Worm (Caenorhabditis elegans) whole organism, L1 larva: ENCODE data around the gene Y38E10A.3.
"Not testable (repeated sequence)": the region's sequence is repeated elsewhere in the genome, so short reads cannot be mapped to it uniquely, and the experiment has no call there.

ENCODE experiments used
- C16A3.4 ChIP-seq: fragments of 150-350 bp; optimal IDR thresholded peaks from 2 replicates; lab custom pipeline; 2014; ENCODE audit warnings: missing biosample characterization, missing genetic modification characterization
- ceh-63 ChIP-seq: fragments of 200-800 bp; sonication (Bioruptor generic); optimal IDR thresholded peaks from 2 replicates; lab custom pipeline; 2018; ENCODE audit warnings: mild to moderate bottlenecking, missing genetic modification characterization, missing compliant biosample characterization
- ces-1 ChIP-seq: fragments of 150-350 bp; optimal IDR thresholded peaks from 2 replicates; lab custom pipeline; 2014; ENCODE audit warnings: missing biosample characterization, missing genetic modification reagents, missing genetic modification characterization
- dpl-1 ChIP-seq, 3 experiments: fragments of 150-350 bp in 2 of 3; sonication (generic microtip) in 1 of 3; optimal IDR thresholded peaks; 2 replicates each; lab custom pipeline; 2014 to 2017; ENCODE audit warnings: missing biosample characterization in 3 of 3, missing genetic modification characterization in 3 of 3, missing genetic modification reagents in 3 of 3
- dsc-1 ChIP-seq: sonication (generic microtip); optimal IDR thresholded peaks from 2 replicates; lab custom pipeline; 2016; ENCODE audit warnings: mild to moderate bottlenecking, missing genetic modification characterization, missing compliant biosample characterization
- efl-1 ChIP-seq, 4 experiments: fragments of 150-350 bp; optimal IDR thresholded peaks in 3 of 4; peaks in 1 of 4; 1 replicate in 1 of 4; 2 replicates in 3 of 4; lab custom pipeline; 2014; ENCODE audit warnings: missing biosample characterization in 2 of 4, missing genetic modification characterization in 2 of 4, missing genetic modification reagents in 2 of 4
- elt-2 ChIP-seq: sonication (generic microtip); optimal IDR thresholded peaks from 2 replicates; lab custom pipeline; 2016; ENCODE audit warnings: missing genetic modification characterization, mild to moderate bottlenecking, inconsistent platforms, missing compliant biosample characterization, missing genetic modification reagents
- fkh-4 ChIP-seq: sonication (generic microtip); optimal IDR thresholded peaks from 2 replicates; lab custom pipeline; 2016; ENCODE audit warnings: missing compliant biosample characterization, missing genetic modification characterization, borderline replicate concordance
- fkh-8 ChIP-seq: sonication (generic microtip); optimal IDR thresholded peaks from 2 replicates; lab custom pipeline; 2016; ENCODE audit warnings: mild to moderate bottlenecking, missing genetic modification characterization, missing compliant biosample characterization
- grh-1 ChIP-seq: fragments of 200-800 bp; sonication (Bioruptor generic); IDR thresholded peaks from 2 replicates; pipeline ENCODE4 v1.3.6; 2022; ENCODE audit warnings: missing genetic modification reagents, missing genetic modification characterization, missing compliant biosample characterization
- irx-1 ChIP-seq: sonication (generic microtip); optimal IDR thresholded peaks from 2 replicates; lab custom pipeline; 2016; ENCODE audit warnings: missing genetic modification characterization, missing compliant biosample characterization
- jun-1 ChIP-seq: fragments of 150-350 bp; optimal IDR thresholded peaks from 2 replicates; lab custom pipeline; 2014; ENCODE audit warnings: missing biosample characterization, missing genetic modification reagents, missing genetic modification characterization
- lin-14 ChIP-seq: fragments of 200-800 bp; sonication (Bioruptor generic); optimal IDR thresholded peaks from 2 replicates; lab custom pipeline; 2018; ENCODE audit warnings: mild to moderate bottlenecking, missing genetic modification characterization, moderate library complexity, missing compliant biosample characterization
- lin-35 ChIP-seq, 2 experiments: fragments of 150-350 bp; optimal IDR thresholded peaks; 2 replicates each; lab custom pipeline; 2014; ENCODE audit warnings: missing biosample characterization in 2 of 2, missing genetic modification characterization in 2 of 2, missing genetic modification reagents in 2 of 2
- lsy-2 ChIP-seq, 2 experiments: fragments of 150-350 bp; optimal IDR thresholded peaks; 2 replicates each; lab custom pipeline; 2014; ENCODE audit warnings: missing biosample characterization in 2 of 2, missing genetic modification characterization in 2 of 2
- mdl-1 ChIP-seq, 2 experiments: fragments of 150-350 bp; optimal IDR thresholded peaks; 2 replicates each; lab custom pipeline; 2014 to 2017; ENCODE audit warnings: missing biosample characterization in 2 of 2, missing genetic modification characterization in 2 of 2, inconsistent platforms in 1 of 2
- mef-2 ChIP-seq: fragments of 150-350 bp; optimal IDR thresholded peaks from 2 replicates; lab custom pipeline; 2014; ENCODE audit warnings: missing biosample characterization, missing genetic modification characterization
- nhr-19 ChIP-seq: fragments of 200-800 bp; sonication (Bioruptor generic); conservative IDR thresholded peaks from 2 replicates; pipeline ENCODE4 v1.3.6; 2022; ENCODE audit warnings: missing genetic modification characterization, missing compliant biosample characterization
- nhr-20 ChIP-seq: sonication (generic microtip); optimal IDR thresholded peaks from 2 replicates; lab custom pipeline; 2016; ENCODE audit warnings: mild to moderate bottlenecking, missing genetic modification characterization, missing compliant biosample characterization
- nhr-237 ChIP-seq: fragments of 150-350 bp; optimal IDR thresholded peaks from 2 replicates; lab custom pipeline; 2014; ENCODE audit warnings: missing biosample characterization, missing genetic modification characterization
- nhr-47 ChIP-seq: sonication (generic microtip); optimal IDR thresholded peaks from 2 replicates; lab custom pipeline; 2016; ENCODE audit warnings: mild to moderate bottlenecking, missing genetic modification characterization, moderate library complexity, missing compliant biosample characterization
- nhr-71 ChIP-seq: sonication (generic microtip); optimal IDR thresholded peaks from 2 replicates; lab custom pipeline; 2016; ENCODE audit warnings: mild to moderate bottlenecking, missing genetic modification characterization, moderate library complexity, missing compliant biosample characterization
- nhr-90 ChIP-seq: sonication (generic microtip); optimal IDR thresholded peaks from 2 replicates; lab custom pipeline; 2016; ENCODE audit warnings: mild to moderate bottlenecking, missing genetic modification characterization, missing compliant biosample characterization; ENCODE audit not compliant: poor library complexity
- pag-3 ChIP-seq: sonication (generic microtip); optimal IDR thresholded peaks from 2 replicates; lab custom pipeline; 2017; ENCODE audit warnings: missing genetic modification characterization, mild to moderate bottlenecking, missing compliant biosample characterization, antibody characterized with exemption, borderline replicate concordance; ENCODE audit not compliant: insufficient read depth
- rnt-1 ChIP-seq: sonication (generic microtip); optimal IDR thresholded peaks from 2 replicates; lab custom pipeline; 2016; ENCODE audit warnings: mild to moderate bottlenecking, missing genetic modification characterization, moderate library complexity, missing compliant biosample characterization
- snu-23 ChIP-seq: sonication (generic microtip); optimal IDR thresholded peaks from 2 replicates; lab custom pipeline; 2016; ENCODE audit warnings: missing genetic modification characterization, missing compliant biosample characterization
- sptf-1 ChIP-seq: fragments of 150-350 bp; optimal IDR thresholded peaks from 2 replicates; lab custom pipeline; 2014; ENCODE audit warnings: missing biosample characterization, missing genetic modification characterization
- sup-37 ChIP-seq: fragments of 200-800 bp; sonication (Bioruptor generic); optimal IDR thresholded peaks from 2 replicates; lab custom pipeline; 2018; ENCODE audit warnings: mild to moderate bottlenecking, missing genetic modification characterization, missing compliant biosample characterization
- swsn-7 ChIP-seq: sonication (generic microtip); optimal IDR thresholded peaks from 2 replicates; lab custom pipeline; 2016; ENCODE audit warnings: missing genetic modification characterization, missing compliant biosample characterization
- tlp-1 ChIP-seq: fragments of 150-350 bp; optimal IDR thresholded peaks from 2 replicates; lab custom pipeline; 2014; ENCODE audit warnings: missing biosample characterization, missing genetic modification characterization
- unc-62 ChIP-seq: fragments of 150-350 bp; optimal IDR thresholded peaks from 2 replicates; lab custom pipeline; 2014; ENCODE audit warnings: missing biosample characterization, missing genetic modification reagents, missing genetic modification characterization
- unc-98 ChIP-seq: fragments of 200-800 bp; sonication (Bioruptor generic); IDR thresholded peaks from 2 replicates; pipeline ENCODE4 v1.3.6; 2022; ENCODE audit warnings: missing genetic modification characterization, missing compliant biosample characterization
- xbp-1 ChIP-seq: sonication (generic microtip); optimal IDR thresholded peaks from 2 replicates; lab custom pipeline; 2016; ENCODE audit warnings: missing genetic modification characterization, missing compliant biosample characterization
- ztf-11 ChIP-seq, 2 experiments: sonication (generic microtip); optimal IDR thresholded peaks; 2 replicates each; lab custom pipeline; 2016 to 2017; ENCODE audit warnings: missing genetic modification characterization in 2 of 2, missing biosample characterization in 1 of 2, missing compliant biosample characterization in 1 of 2

Gene Y38E10A.3

ce11 chrII:12542594-12542997, 32.0 kb downstream of the Y38E10A.3 start:
- TF ChIP-seq elt-2 (peak; percentile 56), C16A3.4 (no peak), unc-98 (GFP tag; lab: Robert Waterston, UW) (no peak), nhr-20 (tag; lab: Kevin White, UChicago) (no peak), jun-1 (tag; lab: Kevin White, UChicago) (no peak), mef-2 (no peak)
- TF ChIP-seq, all 84 proteins: peak for 1

DNA sequence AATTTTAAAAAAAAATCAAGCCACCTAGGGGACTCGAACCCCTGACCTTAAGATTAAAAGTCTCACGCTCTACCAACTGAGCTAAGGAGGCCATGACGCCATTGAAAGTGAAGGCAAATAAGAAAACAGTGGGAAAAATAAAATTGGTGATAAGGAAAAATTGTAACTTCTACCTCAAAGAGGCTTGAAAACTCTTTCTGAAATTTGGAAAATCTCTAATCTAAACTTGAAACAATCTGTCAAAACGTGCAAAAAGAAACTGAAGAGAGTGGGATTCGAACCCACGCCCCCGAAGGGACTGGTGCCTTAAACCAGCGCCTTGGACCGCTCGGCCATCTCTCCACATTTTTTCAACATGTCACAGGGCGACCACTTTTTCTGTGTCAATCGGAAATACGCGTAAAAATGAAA, 32.9 kb downstream of the Y38E10A.3 start:
- peak; percentile 24 for TF ChIP-seq elt-2
- TF ChIP-seq efl-1 (optimal IDR thresholded peaks at IDR 0.05; lab: Kevin White, UChicago): peak in 1 of 2 experiments; percentile 2
- TF ChIP-seq efl-1 (GFP tag; optimal IDR thresholded peaks at IDR 0.05 in 1 of 2; lab: Kevin White, UChicago): peak in 1 of 2 experiments; percentile 82
- TF ChIP-seq C16A3.4: peak; percentile 7
- peak; percentile 68 for TF ChIP-seq nhr-90 (tag; lab: Kevin White, UChicago)
- 0 out of 2 replicates have a peak, but pooled peaks have one; percentile 11 for TF ChIP-seq nhr-19
- TF ChIP-seq lin-35 (GFP tag; optimal IDR thresholded peaks at IDR 0.05; lab: Kevin White, UChicago): peak in 1 of 2 experiments; percentile 31
- TF ChIP-seq snu-23 (GFP tag; lab: Kevin White, UChicago): peak; percentile 18
- TF ChIP-seq nhr-71 (tag; lab: Kevin White, UChicago): peak; percentile 31
- peak; percentile 15 for TF ChIP-seq nhr-47 (tag; lab: Kevin White, UChicago)

DNA sequence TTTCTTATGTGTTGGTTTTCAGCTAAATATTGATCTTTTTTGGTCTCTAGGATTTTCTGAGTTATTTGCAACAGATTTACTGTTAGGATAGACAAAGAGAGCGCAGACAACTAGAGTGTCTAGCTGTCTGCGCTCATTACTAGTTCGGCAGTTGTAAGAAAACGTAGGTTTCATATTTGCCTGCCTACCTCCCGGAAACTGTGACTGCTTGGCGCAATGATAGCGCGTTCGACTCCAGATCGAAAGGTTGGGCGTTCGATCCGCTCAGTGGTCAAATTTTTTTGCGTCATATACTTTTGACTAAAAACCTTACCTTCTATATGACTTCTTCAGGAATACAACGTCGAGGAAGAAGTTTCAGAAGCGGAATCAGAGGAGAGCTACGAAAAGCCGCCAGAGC, 35.2 kb downstream of the Y38E10A.3 start:
- TF ChIP-seq unc-62 (GFP tag; lab: Kevin White, UChicago) (no peak), dsc-1 (tag; lab: Kevin White, UChicago) (no peak), ztf-11 (tag; optimal IDR thresholded peaks at IDR 0.05; lab: Kevin White, UChicago) (no peak), ceh-63 (GFP tag; lab: Kevin White, UChicago) (no peak)
- TF ChIP-seq, all 84 proteins: peak for 0

- not testable (repeated sequence) for TF ChIP-seq grh-1 (GFP tag; lab: Robert Waterston, UW); jun-1 (tag; lab: Kevin White, UChicago); unc-98 (GFP tag; lab: Robert Waterston, UW)
These were observed 38.4 kb downstream of the Y38E10A.3 start, which contains the start of gene F49C5.3 for ce11 chrII:12536203-12536602. Gene F49C5.3, plus strand, starts transcription at chrII:12536503.

DNA sequence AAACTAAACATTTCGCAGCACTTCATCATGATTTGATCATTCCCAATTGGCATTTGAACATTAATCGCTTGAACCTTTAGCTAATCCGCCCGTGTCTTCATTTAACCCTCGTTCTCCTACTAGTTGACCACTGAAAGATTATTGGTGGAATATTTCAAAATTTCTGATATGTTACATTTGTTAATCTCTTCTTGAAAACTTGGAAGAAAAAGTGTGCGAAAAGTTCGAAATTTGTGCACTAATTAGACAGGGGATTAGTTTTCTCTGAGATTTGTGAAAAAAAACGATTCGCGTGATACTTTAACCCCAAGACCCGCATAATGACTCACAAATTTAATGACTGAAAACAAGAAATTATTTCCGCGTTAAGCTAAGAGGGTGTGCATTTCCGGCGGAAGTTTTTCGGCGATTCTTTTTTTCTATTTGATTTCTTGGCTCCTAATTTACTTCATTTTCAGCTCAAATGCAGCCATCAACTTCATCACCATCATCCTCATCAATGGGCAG, 39.2 kb downstream of the Y38E10A.3 start, which contains the start of gene nimk-1:
Gene nimk-1, plus strand, starts transcription at position 457 of the 507 bp plus-strand sequence.
- no peak for TF ChIP-seq tlp-1 (tag; lab: Kevin White, UChicago)
- TF ChIP-seq fkh-8 (tag; lab: Kevin White, UChicago): no peak
- TF ChIP-seq dsc-1 (tag; lab: Kevin White, UChicago): peak; percentile 64
- TF ChIP-seq C16A3.4: no peak
- no peak for TF ChIP-seq lsy-2 (tag; optimal IDR thresholded peaks at IDR 0.05; lab: Kevin White, UChicago)

- no peak for TF ChIP-seq xbp-1 (tag; lab: Kevin White, UChicago)
- TF ChIP-seq dsc-1 (tag; lab: Kevin White, UChicago): no peak
- TF ChIP-seq lin-35 (GFP tag; optimal IDR thresholded peaks at IDR 0.05; lab: Kevin White, UChicago): no peak
- no peak for TF ChIP-seq mdl-1 (tag; optimal IDR thresholded peaks at IDR 0.05; lab: Kevin White, UChicago)
- no peak for TF ChIP-seq elt-2
- no peak for TF ChIP-seq sup-37 (GFP tag; lab: Kevin White, UChicago)
- TF ChIP-seq pag-3 (tag; lab: Kevin White, UChicago): no peak
- no peak for TF ChIP-seq nhr-237 (tag; lab: Kevin White, UChicago)
- no peak for TF ChIP-seq sptf-1 (tag; lab: Kevin White, UChicago)
- TF ChIP-seq lin-14 (GFP tag; lab: Kevin White, UChicago): no peak
- no peak for TF ChIP-seq fkh-4 (tag; lab: Kevin White, UChicago)
- no peak for TF ChIP-seq ces-1
- TF ChIP-seq irx-1 (tag; lab: Kevin White, UChicago): no peak
- TF ChIP-seq grh-1 (GFP tag; lab: Robert Waterston, UW): no peak
- no peak for TF ChIP-seq dpl-1 (GFP tag; optimal IDR thresholded peaks at IDR 0.05; lab: Kevin White, UChicago)
- TF ChIP-seq rnt-1 (tag; lab: Kevin White, UChicago): no peak
- TF ChIP-seq swsn-7 (tag; lab: Kevin White, UChicago): no peak
- no peak for TF ChIP-seq nhr-90 (tag; lab: Kevin White, UChicago)
These were observed 43.6 kb downstream of the Y38E10A.3 start, which contains the start of gene srx-120 for ce11 chrII:12530958-12531357. Gene srx-120, plus strand, starts transcription at chrII:12531258.
